Worm (Caenorhabditis elegans) whole organism, L1 larva: ENCODE results near the gene spe-41.

Experiments used
- C34B4.2 ChIP-seq: sonication (generic microtip); optimal IDR thresholded peaks from 2 replicates; lab custom pipeline; 2017; ENCODE audit warnings: mild to moderate bottlenecking, missing genetic modification characterization, missing compliant biosample characterization
- aha-1 ChIP-seq: fragments of 150-350 bp; optimal IDR thresholded peaks from 2 replicates; lab custom pipeline; 2014; ENCODE audit warnings: missing biosample characterization, missing genetic modification characterization
- alr-1 ChIP-seq: fragments of 200-800 bp; sonication (Bioruptor generic); optimal IDR thresholded peaks from 2 replicates; lab custom pipeline; 2018; ENCODE audit warnings: borderline replicate concordance, mild to moderate bottlenecking, missing genetic modification characterization, missing compliant biosample characterization
- aly-2 ChIP-seq: fragments of 150-350 bp; optimal IDR thresholded peaks from 2 replicates; lab custom pipeline; 2014; ENCODE audit warnings: missing biosample characterization, missing genetic modification characterization
- ama-1 ChIP-seq: fragments of 150-350 bp; optimal IDR thresholded peaks from 2 replicates; lab custom pipeline; 2014
- blmp-1 ChIP-seq: fragments of 150-350 bp; optimal IDR thresholded peaks from 2 replicates; lab custom pipeline; 2014; ENCODE audit warnings: missing biosample characterization, missing genetic modification characterization
- ceh-82 ChIP-seq, 3 experiments: fragments of 150-350 bp in 1 of 3; sonication (generic microtip) in 2 of 3; optimal IDR thresholded peaks; 2 replicates each; lab custom pipeline; 2014 to 2017; ENCODE audit warnings: missing biosample characterization in 3 of 3, missing genetic modification characterization in 3 of 3
- ceh-88 ChIP-seq: fragments of 200-800 bp; sonication (Bioruptor generic); IDR thresholded peaks from 2 replicates; pipeline ENCODE4 v1.3.6; 2022; ENCODE audit warnings: missing genetic modification characterization, missing compliant biosample characterization
- dpl-1 ChIP-seq, 3 experiments: fragments of 150-350 bp in 2 of 3; sonication (generic microtip) in 1 of 3; optimal IDR thresholded peaks; 2 replicates each; lab custom pipeline; 2014 to 2017; ENCODE audit warnings: missing biosample characterization in 3 of 3, missing genetic modification characterization in 3 of 3, missing genetic modification reagents in 3 of 3
- dsc-1 ChIP-seq: sonication (generic microtip); optimal IDR thresholded peaks from 2 replicates; lab custom pipeline; 2016; ENCODE audit warnings: mild to moderate bottlenecking, missing genetic modification characterization, missing compliant biosample characterization
- efl-1 ChIP-seq, 4 experiments: fragments of 150-350 bp; optimal IDR thresholded peaks in 3 of 4; peaks in 1 of 4; 1 replicate in 1 of 4; 2 replicates in 3 of 4; lab custom pipeline; 2014; ENCODE audit warnings: missing biosample characterization in 2 of 4, missing genetic modification characterization in 2 of 4, missing genetic modification reagents in 2 of 4
- elt-3 ChIP-seq, 6 experiments: fragments of 150-350 bp in 1 of 6; sonication (generic microtip); optimal IDR thresholded peaks; 2 replicates each; lab custom pipeline; 2017 to 2018; ENCODE audit warnings: missing biosample characterization in 6 of 6, missing genetic modification characterization in 6 of 6, inconsistent platforms in 1 of 6
- fkh-10 ChIP-seq: sonication (generic microtip); optimal IDR thresholded peaks from 2 replicates; lab custom pipeline; 2017; ENCODE audit warnings: missing biosample characterization, missing genetic modification reagents, missing genetic modification characterization
- fkh-4 ChIP-seq: sonication (generic microtip); optimal IDR thresholded peaks from 2 replicates; lab custom pipeline; 2016; ENCODE audit warnings: missing compliant biosample characterization, missing genetic modification characterization, borderline replicate concordance
- fos-1 ChIP-seq: fragments of 150-350 bp; optimal IDR thresholded peaks from 2 replicates; lab custom pipeline; 2014; ENCODE audit warnings: missing biosample characterization, missing genetic modification characterization
- grh-1 ChIP-seq: fragments of 200-800 bp; sonication (Bioruptor generic); IDR thresholded peaks from 2 replicates; pipeline ENCODE4 v1.3.6; 2022; ENCODE audit warnings: missing genetic modification reagents, missing genetic modification characterization, missing compliant biosample characterization
- hlh-17 ChIP-seq: fragments of 200-800 bp; sonication (Bioruptor generic); optimal IDR thresholded peaks from 2 replicates; lab custom pipeline; 2018; ENCODE audit warnings: missing genetic modification characterization, mild to moderate bottlenecking, missing compliant biosample characterization, moderate library complexity, borderline replicate concordance
- hlh-4 ChIP-seq: sonication (generic microtip); optimal IDR thresholded peaks from 2 replicates; lab custom pipeline; 2016; ENCODE audit warnings: mild to moderate bottlenecking, missing genetic modification characterization, missing compliant biosample characterization
- irx-1 ChIP-seq: sonication (generic microtip); optimal IDR thresholded peaks from 2 replicates; lab custom pipeline; 2016; ENCODE audit warnings: missing genetic modification characterization, missing compliant biosample characterization
- lin-13 ChIP-seq: fragments of 150-350 bp; optimal IDR thresholded peaks from 2 replicates; lab custom pipeline; 2014; ENCODE audit warnings: missing biosample characterization, missing genetic modification reagents, missing genetic modification characterization
- lin-15B ChIP-seq: fragments of 150-350 bp; sonication (generic microtip); optimal IDR thresholded peaks from 3 replicates; lab custom pipeline; 2014; ENCODE audit warnings: missing biosample characterization, missing genetic modification characterization
- lin-35 ChIP-seq, 2 experiments: fragments of 150-350 bp; optimal IDR thresholded peaks; 2 replicates each; lab custom pipeline; 2014; ENCODE audit warnings: missing biosample characterization in 2 of 2, missing genetic modification characterization in 2 of 2, missing genetic modification reagents in 2 of 2
- mab-9 ChIP-seq: fragments of 200-800 bp; sonication (Bioruptor generic); IDR thresholded peaks from 2 replicates; pipeline ENCODE4 v1.3.6; 2022; ENCODE audit warnings: missing genetic modification reagents, missing genetic modification characterization, missing compliant biosample characterization
- mdl-1 ChIP-seq, 2 experiments: fragments of 150-350 bp; optimal IDR thresholded peaks; 2 replicates each; lab custom pipeline; 2014 to 2017; ENCODE audit warnings: missing biosample characterization in 2 of 2, missing genetic modification characterization in 2 of 2, inconsistent platforms in 1 of 2
- mef-2 ChIP-seq: fragments of 150-350 bp; optimal IDR thresholded peaks from 2 replicates; lab custom pipeline; 2014; ENCODE audit warnings: missing biosample characterization, missing genetic modification characterization
- nhr-12 ChIP-seq: sonication (generic microtip); optimal IDR thresholded peaks from 2 replicates; lab custom pipeline; 2017; ENCODE audit warnings: missing biosample characterization, missing genetic modification characterization
- nhr-19 ChIP-seq: fragments of 200-800 bp; sonication (Bioruptor generic); conservative IDR thresholded peaks from 2 replicates; pipeline ENCODE4 v1.3.6; 2022; ENCODE audit warnings: missing genetic modification characterization, missing compliant biosample characterization
- nhr-237 ChIP-seq: fragments of 150-350 bp; optimal IDR thresholded peaks from 2 replicates; lab custom pipeline; 2014; ENCODE audit warnings: missing biosample characterization, missing genetic modification characterization
- nhr-47 ChIP-seq: sonication (generic microtip); optimal IDR thresholded peaks from 2 replicates; lab custom pipeline; 2016; ENCODE audit warnings: mild to moderate bottlenecking, missing genetic modification characterization, moderate library complexity, missing compliant biosample characterization
- nhr-71 ChIP-seq: sonication (generic microtip); optimal IDR thresholded peaks from 2 replicates; lab custom pipeline; 2016; ENCODE audit warnings: mild to moderate bottlenecking, missing genetic modification characterization, moderate library complexity, missing compliant biosample characterization
- nhr-76 ChIP-seq: sonication (generic microtip); optimal IDR thresholded peaks from 2 replicates; lab custom pipeline; 2017; ENCODE audit warnings: missing biosample characterization, missing genetic modification characterization
- nhr-85 ChIP-seq: sonication (generic microtip); peaks from one replicate; lab custom pipeline; 2016; ENCODE audit warnings: missing genetic modification characterization, inconsistent platforms, missing compliant biosample characterization
- pqm-1 ChIP-seq: sonication (generic microtip); optimal IDR thresholded peaks from 3 replicates; lab custom pipeline; 2017; ENCODE audit warnings: missing biosample characterization, missing genetic modification characterization
- rnt-1 ChIP-seq: sonication (generic microtip); optimal IDR thresholded peaks from 2 replicates; lab custom pipeline; 2016; ENCODE audit warnings: mild to moderate bottlenecking, missing genetic modification characterization, moderate library complexity, missing compliant biosample characterization
- skn-1 ChIP-seq: fragments of 150-350 bp; optimal IDR thresholded peaks from 2 replicates; lab custom pipeline; 2014; ENCODE audit warnings: missing biosample characterization, missing genetic modification characterization
- snu-23 ChIP-seq: sonication (generic microtip); optimal IDR thresholded peaks from 2 replicates; lab custom pipeline; 2016; ENCODE audit warnings: missing genetic modification characterization, missing compliant biosample characterization
- tbx-2 ChIP-seq: sonication (generic microtip); optimal IDR thresholded peaks from 2 replicates; lab custom pipeline; 2016; ENCODE audit warnings: missing genetic modification characterization, missing compliant biosample characterization
- tlp-1 ChIP-seq: fragments of 150-350 bp; optimal IDR thresholded peaks from 2 replicates; lab custom pipeline; 2014; ENCODE audit warnings: missing biosample characterization, missing genetic modification characterization
- unc-86 ChIP-seq: sonication (generic microtip); optimal IDR thresholded peaks from 2 replicates; lab custom pipeline; 2016; ENCODE audit warnings: missing genetic modification characterization, missing compliant biosample characterization
- unc-98 ChIP-seq: fragments of 200-800 bp; sonication (Bioruptor generic); IDR thresholded peaks from 2 replicates; pipeline ENCODE4 v1.3.6; 2022; ENCODE audit warnings: missing genetic modification characterization, missing compliant biosample characterization
- xbp-1 ChIP-seq: sonication (generic microtip); optimal IDR thresholded peaks from 2 replicates; lab custom pipeline; 2016; ENCODE audit warnings: missing genetic modification characterization, missing compliant biosample characterization
- ztf-11 ChIP-seq, 2 experiments: sonication (generic microtip); optimal IDR thresholded peaks; 2 replicates each; lab custom pipeline; 2016 to 2017; ENCODE audit warnings: missing genetic modification characterization in 2 of 2, missing biosample characterization in 1 of 2, missing compliant biosample characterization in 1 of 2
- ztf-4 ChIP-seq: fragments of 150-350 bp; optimal IDR thresholded peaks from 2 replicates; lab custom pipeline; 2014; ENCODE audit warnings: missing biosample characterization, missing genetic modification characterization

spe-41 gene

ce11 chrIII:3404354-3404913 lies 39.6 kb downstream of the spe-41 start, which contains the start of the genes npp-9 and F59A2.5 (continued):
- TF ChIP-seq ceh-88 (GFP tag; lab: Robert Waterston, UW), result no peak
- peak; percentile 31 for TF ChIP-seq xbp-1 (tag; lab: Kevin White, UChicago)
- peak in 1 of 2 experiments; percentile 12 for TF ChIP-seq mdl-1 (tag; optimal IDR thresholded peaks at IDR 0.05; lab: Kevin White, UChicago)
- TF ChIP-seq nhr-47, result peak; percentile 36
- no peak for TF ChIP-seq aly-2 (tag; lab: Kevin White, UChicago)
- no peak for TF ChIP-seq tlp-1 (tag; lab: Kevin White, UChicago)
- 0 out of 2 replicates have a peak, but pooled peaks have one; percentile 36 for TF ChIP-seq grh-1 (GFP tag; lab: Robert Waterston, UW)
- peak; percentile 31 for TF ChIP-seq lin-13

ce11 chrIII:3400444-3400843 lies 43.6 kb downstream of the spe-41 start:
- TF ChIP-seq nhr-237 (tag; lab: Kevin White, UChicago) (no peak), nhr-71 (tag; lab: Kevin White, UChicago) (no peak), ama-1 (lab: Kevin White, UChicago) (no peak), ztf-11 (tag; optimal IDR thresholded peaks at IDR 0.05; lab: Kevin White, UChicago) (no peak), rnt-1 (no peak), irx-1 (no peak), mef-2 (tag; lab: Kevin White, UChicago) (no peak), hlh-4 (tag; lab: Kevin White, UChicago) (no peak), skn-1 (tag; lab: Kevin White, UChicago) (no peak), hlh-17 (GFP tag; lab: Kevin White, UChicago) (no peak), ztf-4 (no peak), blmp-1 (tag; lab: Kevin White, UChicago) (no peak), grh-1 (GFP tag; lab: Robert Waterston, UW) (no peak), fkh-10 (GFP tag; lab: Kevin White, UChicago) (no peak), alr-1 (no peak), nhr-19 (no peak), mab-9 (GFP tag; lab: Robert Waterston, UW) (no peak), ceh-82 (tag; optimal IDR thresholded peaks at IDR 0.05; lab: Kevin White, UChicago) (no peak), fos-1 (tag; lab: Kevin White, UChicago) (no peak), fkh-4 (tag; lab: Kevin White, UChicago) (no peak)

ce11 chrIII:3398485-3398884 lies 45.5 kb downstream of the spe-41 start:
- TF ChIP-seq unc-86 (tag; lab: Kevin White, UChicago) (no peak), tlp-1 (tag; lab: Kevin White, UChicago) (no peak), tbx-2 (tag; lab: Kevin White, UChicago) (no peak)

- no peak for TF ChIP-seq lin-15B
- TF ChIP-seq efl-1 (optimal IDR thresholded peaks at IDR 0.05; lab: Kevin White, UChicago), result no peak
- peak in 1 of 2 experiments; percentile 70 for TF ChIP-seq efl-1 (GFP tag; optimal IDR thresholded peaks at IDR 0.05 in 1 of 2; lab: Kevin White, UChicago)
- TF ChIP-seq unc-86 (tag; lab: Kevin White, UChicago), result no peak
- TF ChIP-seq, all 84 proteins: peak for 1
These were observed 46.3 kb downstream of the spe-41 start, which contains the start of gene clpf-1 for ce11 chrIII:3397678-3398077. TSS of gene clpf-1 (plus strand) at chrIII:3397743.

- peak; percentile 26 to 54 for TF ChIP-seq efl-1 (optimal IDR thresholded peaks at IDR 0.05; lab: Kevin White, UChicago)
- peak; percentile 68 to 94 for TF ChIP-seq efl-1 (GFP tag; optimal IDR thresholded peaks at IDR 0.05 in 1 of 2; lab: Kevin White, UChicago)
- no peak for TF ChIP-seq nhr-85 (tag; lab: Kevin White, UChicago)
- TF ChIP-seq nhr-12 (tag; lab: Kevin White, UChicago), result no peak
- TF ChIP-seq nhr-76, result no peak
- TF ChIP-seq ceh-82 (tag; optimal IDR thresholded peaks at IDR 0.05; lab: Kevin White, UChicago), result peak in 1 of 3 experiments; percentile 22
- TF ChIP-seq snu-23, result peak; percentile 5
- TF ChIP-seq irx-1, result no peak
- no peak for TF ChIP-seq ztf-4
- TF ChIP-seq dsc-1 (tag; lab: Kevin White, UChicago), result no peak
- no peak for TF ChIP-seq ama-1 (lab: Kevin White, UChicago)
- TF ChIP-seq dpl-1 (GFP tag; optimal IDR thresholded peaks at IDR 0.05; lab: Kevin White, UChicago), result peak; percentile 21 to 74 (median 62)
- no peak for TF ChIP-seq tlp-1 (tag; lab: Kevin White, UChicago)
- no peak for TF ChIP-seq unc-98
- TF ChIP-seq elt-3 (tag; optimal IDR thresholded peaks at IDR 0.05; lab: Kevin White, UChicago), result no peak
- TF ChIP-seq aha-1 (tag; lab: Kevin White, UChicago), result no peak
- TF ChIP-seq C34B4.2, result no peak
- no peak for TF ChIP-seq alr-1
- no peak for TF ChIP-seq ceh-88 (GFP tag; lab: Robert Waterston, UW)
- no peak for TF ChIP-seq pqm-1 (tag; lab: Kevin White, UChicago)
- peak; percentile 37 to 77 for TF ChIP-seq lin-35 (GFP tag; optimal IDR thresholded peaks at IDR 0.05; lab: Kevin White, UChicago)
These were observed 48.0 kb downstream of the spe-41 start, which contains the start of gene cri-3 for ce11 chrIII:3395874-3396467. TSS of gene cri-3 (plus strand) at chrIII:3396355.
